Worm (Caenorhabditis elegans): Measurements from ENCODE around the gene T06C12.9.

ce11 chrV:15891761-15892160 lies 5.9 kb upstream of the T06C12.9 start, which contains the start of gene T06C12.12:
- TF ChIP-seq nhr-10 (tag; optimal IDR thresholded peaks at IDR 0.05) (no peak), fkh-10 (GFP tag; optimal IDR thresholded peaks at IDR 0.05) (no peak), nhr-6 (tag; optimal IDR thresholded peaks at IDR 0.05) (no peak), lin-13 (GFP tag; optimal IDR thresholded peaks at IDR 0.05) (no peak), lin-39 (tag; optimal IDR thresholded peaks at IDR 0.05) (no peak), lsy-2 (tag; optimal IDR thresholded peaks at IDR 0.05) (no peak), madf-9 (GFP tag; conservative IDR thresholded peaks at IDR 0.05) (no peak), R02D3.7 (tag; optimal IDR thresholded peaks at IDR 0.05) (no peak), ceh-44 (GFP tag; IDR thresholded peaks at IDR 0.05) (no peak), ces-1 (GFP tag; optimal IDR thresholded peaks at IDR 0.05) (no peak), gei-8 (GFP tag; optimal IDR thresholded peaks at IDR 0.05) (no peak)

Data from whole organism, L4 larva.